Fruit fly (Drosophila melanogaster) whole organism, embryonic: ENCODE results near the gene CG14329.

Source experiments
- CG11247 ChIP-seq: fragments of 200-800 bp; sonication (Bioruptor generic); IDR thresholded peaks from 2 replicates; pipeline ENCODE4 v1.3.6; 2022; ENCODE audit warnings: missing biosample characterization, missing genetic modification characterization
- CG11504 ChIP-seq: fragments of 200-800 bp; sonication (Bioruptor generic); optimal IDR thresholded peaks from 3 replicates; lab custom pipeline; 2019; ENCODE audit warnings: missing biosample characterization, mild to moderate bottlenecking, missing genetic modification characterization, moderate library complexity
- CG11723 ChIP-seq: fragments of 200-800 bp; sonication (Bioruptor generic); optimal IDR thresholded peaks from 2 replicates; lab custom pipeline; 2017; ENCODE audit warnings: missing biosample characterization, mild to moderate bottlenecking, missing genetic modification characterization
- CG13775 ChIP-seq: fragments of 200-800 bp; sonication (Bioruptor generic); optimal IDR thresholded peaks from 3 replicates; lab custom pipeline; 2017; ENCODE audit warnings: missing biosample characterization, mild to moderate bottlenecking, missing genetic modification characterization
- CG14050 ChIP-seq: fragments of 200-800 bp; sonication (Bioruptor generic); IDR thresholded peaks from 3 replicates; pipeline ENCODE4 v1.3.6; 2022; ENCODE audit warnings: missing biosample characterization, missing genetic modification characterization
- CG17568 ChIP-seq: fragments of 200-800 bp; sonication (Bioruptor generic); optimal IDR thresholded peaks from 2 replicates; lab custom pipeline; 2018; ENCODE audit warnings: missing biosample characterization, mild to moderate bottlenecking, missing genetic modification characterization, moderate library complexity
- CG17612 ChIP-seq: fragments of 200-800 bp; sonication (Bioruptor generic); IDR thresholded peaks from 2 replicates; pipeline ENCODE4 v1.3.6; 2022; ENCODE audit warnings: missing biosample characterization, missing genetic modification characterization
- CG1832 ChIP-seq: fragments of 200-800 bp; sonication (Bioruptor generic); optimal IDR thresholded peaks from 2 replicates; lab custom pipeline; 2017; ENCODE audit warnings: missing biosample characterization, mild to moderate bottlenecking, missing genetic modification characterization, inconsistent platforms
- CG18764 ChIP-seq: fragments of 200-800 bp; sonication (Bioruptor generic); optimal IDR thresholded peaks from 3 replicates; lab custom pipeline; 2016; ENCODE audit warnings: missing biosample characterization, missing genetic modification characterization
- CG2889 ChIP-seq: fragments of 200-800 bp; sonication (Bioruptor generic); IDR thresholded peaks from 3 replicates; pipeline ENCODE4 v1.3.6; 2022; ENCODE audit warnings: missing biosample characterization, missing genetic modification characterization
- CG30403 ChIP-seq: fragments of 200-800 bp; sonication (Bioruptor generic); optimal IDR thresholded peaks from 3 replicates; lab custom pipeline; 2016; ENCODE audit warnings: missing biosample characterization, missing genetic modification characterization
- CG31224 ChIP-seq: fragments of 200-800 bp; sonication (Bioruptor generic); IDR thresholded peaks from 2 replicates; pipeline ENCODE4 v1.3.6; 2022; ENCODE audit warnings: missing biosample characterization, missing genetic modification characterization
- CG3407 ChIP-seq: fragments of 200-800 bp; sonication (Bioruptor generic); optimal IDR thresholded peaks from 2 replicates; lab custom pipeline; 2018; ENCODE audit warnings: missing biosample characterization, mild to moderate bottlenecking, missing genetic modification characterization
- CG42726 ChIP-seq: fragments of 200-800 bp; sonication (Bioruptor generic); IDR thresholded peaks from 2 replicates; pipeline ENCODE4 v1.3.6; 2022; ENCODE audit warnings: missing biosample characterization, missing genetic modification characterization; ENCODE audit not compliant: partially characterized antibody
- CG4360 ChIP-seq: fragments of 200-800 bp; sonication (Bioruptor generic); IDR thresholded peaks from 2 replicates; pipeline ENCODE4 v1.3.6; 2022; ENCODE audit warnings: missing biosample characterization, missing genetic modification characterization
- CG4854 ChIP-seq: fragments of 200-800 bp; sonication (Bioruptor generic); optimal IDR thresholded peaks from 2 replicates; lab custom pipeline; 2016; ENCODE audit warnings: missing biosample characterization, missing genetic modification characterization, inconsistent platforms
- CG7963 ChIP-seq: fragments of 200-800 bp; sonication (Bioruptor generic); IDR thresholded peaks from 3 replicates; pipeline ENCODE4 v1.3.6; 2022; ENCODE audit warnings: missing biosample characterization, missing genetic modification characterization; ENCODE audit not compliant: partially characterized antibody
- Dfd ChIP-seq, 2 experiments: fragments of >200 bp; optimal IDR thresholded peaks; 2 replicates each; lab custom pipeline; 2017; ENCODE audit warnings: missing biosample characterization in 2 of 2, missing genetic modification characterization in 2 of 2
- Dip2 ChIP-seq: fragments of 200-800 bp; sonication (Bioruptor generic); IDR thresholded peaks from 2 replicates; pipeline ENCODE4 v1.3.6; 2022; ENCODE audit warnings: missing biosample characterization, missing genetic modification characterization
- Nf-YB ChIP-seq: fragments of 200-800 bp; sonication (Bioruptor generic); optimal IDR thresholded peaks from 3 replicates; lab custom pipeline; 2019; ENCODE audit warnings: missing biosample characterization, mild to moderate bottlenecking, missing genetic modification characterization, moderate library complexity
- Nf-YC ChIP-seq: fragments of 200-800 bp; optimal IDR thresholded peaks from 3 replicates; lab custom pipeline; 2019; ENCODE audit warnings: missing biosample characterization, mild to moderate bottlenecking, missing genetic modification characterization, moderate library complexity
- Rfx ChIP-seq: fragments of 200-800 bp; sonication (Bioruptor generic); IDR thresholded peaks from 2 replicates; pipeline ENCODE4 v1.3.6; 2022; ENCODE audit warnings: missing biosample characterization, missing genetic modification characterization
- Side ChIP-seq: fragments of 200-800 bp; sonication (Bioruptor generic); optimal IDR thresholded peaks from 2 replicates; lab custom pipeline; 2016; ENCODE audit warnings: missing biosample characterization, missing genetic modification characterization
- Sox102F ChIP-seq: fragments of 200-800 bp; sonication (Bioruptor generic); optimal IDR thresholded peaks from 2 replicates; lab custom pipeline; 2018; ENCODE audit warnings: missing biosample characterization, mild to moderate bottlenecking, missing genetic modification characterization, moderate library complexity
- Sry-δ ChIP-seq: fragments of 200-800 bp; sonication (Bioruptor generic); optimal IDR thresholded peaks from 2 replicates; lab custom pipeline; 2016; ENCODE audit warnings: missing biosample characterization, missing genetic modification characterization
- Trl ChIP-seq, 3 experiments: fragments of >200 bp in 2 of 3; fragments of 200-800 bp in 1 of 3; sonication (Bioruptor generic) in 1 of 3; optimal IDR thresholded peaks; 2 replicates in 1 of 3; 3 replicates in 2 of 3; lab custom pipeline; 2016 to 2017; ENCODE audit warnings: missing biosample characterization in 1 of 3, missing genetic modification characterization in 1 of 3
- abd-A ChIP-seq: fragments of 200-800 bp; sonication (Bioruptor generic); optimal IDR thresholded peaks from 3 replicates; lab custom pipeline; 2019; ENCODE audit warnings: missing biosample characterization, mild to moderate bottlenecking, missing genetic modification characterization, moderate library complexity
- bigmax ChIP-seq: fragments of 200-800 bp; sonication (Bioruptor generic); optimal IDR thresholded peaks from 2 replicates; lab custom pipeline; 2018; ENCODE audit warnings: missing biosample characterization, mild to moderate bottlenecking, missing genetic modification characterization
- cg ChIP-seq: fragments of 200-800 bp; sonication (Bioruptor generic); optimal IDR thresholded peaks from 3 replicates; lab custom pipeline; 2019; ENCODE audit warnings: missing biosample characterization, mild to moderate bottlenecking, missing genetic modification characterization, moderate library complexity
- ewg ChIP-seq: fragments of 200-800 bp; sonication (Bioruptor generic); optimal IDR thresholded peaks from 3 replicates; lab custom pipeline; 2017; ENCODE audit warnings: mild to moderate bottlenecking, missing biosample characterization, missing genetic modification reagents, missing genetic modification characterization
- hkb ChIP-seq, 2 experiments: fragments of 200-800 bp in 1 of 2; fragments of >200 bp in 1 of 2; sonication (Bioruptor generic) in 1 of 2; IDR thresholded peaks in 1 of 2; optimal IDR thresholded peaks in 1 of 2; 2 replicates each; pipeline versions ENCODE4 v1.3.6 to Lab custom; 2017 to 2022; ENCODE audit warnings: missing biosample characterization in 1 of 2, missing genetic modification characterization in 1 of 2
- lov ChIP-seq, 2 experiments: fragments of 200-800 bp in 1 of 2; fragments of >200 bp in 1 of 2; sonication (Bioruptor generic) in 1 of 2; IDR thresholded peaks in 1 of 2; optimal IDR thresholded peaks in 1 of 2; 2 replicates in 1 of 2; 3 replicates in 1 of 2; pipeline versions ENCODE4 v1.3.6 to Lab custom; 2017 to 2022; ENCODE audit warnings: missing biosample characterization in 1 of 2, missing genetic modification characterization in 1 of 2
- nmo ChIP-seq: fragments of 200-800 bp; sonication (Bioruptor generic); optimal IDR thresholded peaks from 2 replicates; lab custom pipeline; 2018; ENCODE audit warnings: missing biosample characterization, mild to moderate bottlenecking, missing genetic modification characterization, moderate library complexity
- pros ChIP-seq: fragments of 200-800 bp; sonication (Bioruptor generic); optimal IDR thresholded peaks from 3 replicates; lab custom pipeline; 2019; ENCODE audit warnings: missing biosample characterization, mild to moderate bottlenecking, missing genetic modification characterization, moderate library complexity
- psq ChIP-seq: fragments of 200-800 bp; sonication (Bioruptor generic); optimal IDR thresholded peaks from 2 replicates; lab custom pipeline; 2017; ENCODE audit warnings: missing biosample characterization, missing genetic modification characterization
- seq ChIP-seq: fragments of 200-800 bp; sonication (Bioruptor generic); IDR thresholded peaks from 2 replicates; pipeline ENCODE4 v1.3.6; 2022; ENCODE audit warnings: missing biosample characterization, missing genetic modification characterization
- sob ChIP-seq: fragments of 200-800 bp; sonication (Bioruptor generic); IDR thresholded peaks from 2 replicates; pipeline ENCODE4 v1.3.6; 2022; ENCODE audit warnings: missing biosample characterization, missing genetic modification characterization
- stc ChIP-seq: fragments of 200-800 bp; sonication (Bioruptor generic); IDR thresholded peaks from 2 replicates; pipeline ENCODE4 v1.3.6; 2022; ENCODE audit warnings: missing biosample characterization, missing genetic modification characterization
- twi ChIP-seq: fragments of 200-800 bp; optimal IDR thresholded peaks from 2 replicates; lab custom pipeline; 2019; ENCODE audit warnings: missing biosample characterization, mild to moderate bottlenecking, missing genetic modification characterization, moderate library complexity
- wek ChIP-seq: fragments of 200-800 bp; sonication (Bioruptor generic); optimal IDR thresholded peaks from 3 replicates; lab custom pipeline; 2018; ENCODE audit warnings: missing biosample characterization, mild to moderate bottlenecking, missing genetic modification characterization, moderate library complexity
- yki ChIP-seq: fragments of >200 bp; optimal IDR thresholded peaks from 3 replicates; lab custom pipeline; 2018

Gene CG14329

dm6 chr3R:17566619-17567489 is 42.3 kb upstream of the CG14329 start:
- TF ChIP-seq Side (GFP tag; lab: Kevin White, UChicago) = no peak
- no peak for TF ChIP-seq CG17568 (GFP tag; lab: Kevin White, UChicago)
- TF ChIP-seq abd-A (tag; lab: Kevin White, UChicago) = peak; percentile 81
- TF ChIP-seq CG11504 = no peak
- TF ChIP-seq sob (GFP tag; lab: Robert Waterston, UW) = no peak
- peak; percentile 34 for TF ChIP-seq CG1832 (GFP tag; lab: Kevin White, UChicago)
- TF ChIP-seq Dfd (GFP tag; optimal IDR thresholded peaks at IDR 0.05; lab: Kevin White, UChicago) = peak in 1 of 2 experiments; percentile 65
- TF ChIP-seq CG42726 (GFP tag; lab: Robert Waterston, UW) = no peak
- TF ChIP-seq Trl (optimal IDR thresholded peaks at IDR 0.05; lab: Kevin White, UChicago) = peak; percentile 79 to 88
- TF ChIP-seq Trl (GFP tag; optimal IDR thresholded peaks at IDR 0.05; lab: Kevin White, UChicago) = no peak
- peak; percentile 65 for TF ChIP-seq CG4360
- no peak for TF ChIP-seq Dip2 (GFP tag; lab: Robert Waterston, UW)
- peak; percentile 93 for TF ChIP-seq Nf-YB (GFP tag; lab: Kevin White, UChicago)
- no peak for TF ChIP-seq CG13775 (GFP tag; lab: Kevin White, UChicago)
- no peak for TF ChIP-seq lov (optimal IDR thresholded peaks at IDR 0.05; lab: Kevin White, UChicago)
- TF ChIP-seq lov (GFP tag; IDR thresholded peaks at IDR 0.05; lab: Robert Waterston, UW) = no peak
- TF ChIP-seq CG2889 (GFP tag; lab: Robert Waterston, UW) = no peak
- peak; percentile 86 for TF ChIP-seq seq (GFP tag; lab: Robert Waterston, UW)
- no peak for TF ChIP-seq nmo (GFP tag; lab: Kevin White, UChicago)
- TF ChIP-seq yki (lab: Kevin White, UChicago) = peak; percentile 65
- peak; percentile 66 for TF ChIP-seq cg
- TF ChIP-seq CG31224 = no peak
- TF ChIP-seq CG14050 = no peak
- no peak for TF ChIP-seq Rfx (GFP tag; lab: Robert Waterston, UW)
- TF ChIP-seq bigmax = peak; percentile 70
- TF ChIP-seq ewg (GFP tag; lab: Kevin White, UChicago) = peak; percentile 58
- no peak for TF ChIP-seq CG18764 (GFP tag; lab: Kevin White, UChicago)
- TF ChIP-seq wek (GFP tag; lab: Kevin White, UChicago) = no peak
- no peak for TF ChIP-seq CG11723 (GFP tag; lab: Kevin White, UChicago)
- peak; percentile 94 for TF ChIP-seq Nf-YC (tag; lab: Kevin White, UChicago)
- TF ChIP-seq CG7963 (GFP tag; lab: Robert Waterston, UW) = no peak
- TF ChIP-seq CG3407 (GFP tag; lab: Kevin White, UChicago) = no peak
- TF ChIP-seq hkb (optimal IDR thresholded peaks at IDR 0.05; lab: Kevin White, UChicago) = no peak
- no peak for TF ChIP-seq hkb (GFP tag; IDR thresholded peaks at IDR 0.05; lab: Robert Waterston, UW)
- TF ChIP-seq CG30403 (GFP tag; lab: Kevin White, UChicago) = no peak
- TF ChIP-seq pros (GFP tag; lab: Kevin White, UChicago) = peak; percentile 49
- TF ChIP-seq twi (tag; lab: Kevin White, UChicago) = no peak
- TF ChIP-seq stc (GFP tag; lab: Robert Waterston, UW) = no peak
- no peak for TF ChIP-seq Sry-δ (GFP tag; lab: Kevin White, UChicago)
- no peak for TF ChIP-seq CG17612 (GFP tag; lab: Robert Waterston, UW)
- no peak for TF ChIP-seq psq (GFP tag; lab: Kevin White, UChicago)
- TF ChIP-seq CG4854 = no peak
- no peak for TF ChIP-seq CG11247
- no peak for TF ChIP-seq Sox102F (GFP tag; lab: Kevin White, UChicago)
- TF ChIP-seq, all 482 proteins: peak for 13
